Worm (Caenorhabditis elegans) whole organism, L4 larva: ENCODE measurements around the gene wht-7.

ENCODE experiments used
- T26A8.4 ChIP-seq: fragments of 200-800 bp; sonication (Bioruptor generic); IDR thresholded peaks from 2 replicates; pipeline ENCODE4 v1.3.6; 2022; ENCODE audit warnings: missing genetic modification characterization, missing compliant biosample characterization
- ama-1 ChIP-seq: fragments of 150-350 bp; optimal IDR thresholded peaks from 2 replicates; lab custom pipeline; 2014; ENCODE audit warnings: inconsistent platforms, mixed read lengths
- fkh-10 ChIP-seq: fragments of 150-350 bp; optimal IDR thresholded peaks from 2 replicates; lab custom pipeline; 2014; ENCODE audit warnings: missing biosample characterization, missing genetic modification reagents, missing genetic modification characterization
- fos-1 ChIP-seq: fragments of 150-350 bp; optimal IDR thresholded peaks from 2 replicates; lab custom pipeline; 2014; ENCODE audit warnings: missing biosample characterization, missing genetic modification characterization
- mdl-1 ChIP-seq, 2 experiments: fragments of 150-350 bp in 1 of 2; sonication (generic microtip) in 1 of 2; optimal IDR thresholded peaks; 2 replicates each; lab custom pipeline; 2014 to 2017; ENCODE audit warnings: missing biosample characterization in 2 of 2, missing genetic modification characterization in 2 of 2
- nhr-237 ChIP-seq: sonication (generic microtip); optimal IDR thresholded peaks from 2 replicates; lab custom pipeline; 2017; ENCODE audit warnings: missing biosample characterization, missing genetic modification characterization
- pha-4 ChIP-seq, 2 experiments: fragments of 150-350 bp in 1 of 2; fragments of 200-800 bp in 1 of 2; sonication (Bioruptor generic) in 1 of 2; IDR thresholded peaks in 1 of 2; optimal IDR thresholded peaks in 1 of 2; 2 replicates each; pipeline versions ENCODE4 v1.3.6 to Lab custom; 2014 to 2022; ENCODE audit warnings: missing genetic modification characterization in 2 of 2, missing genetic modification reagents in 2 of 2, missing biosample characterization in 1 of 2, missing compliant biosample characterization in 1 of 2
- snpc-4 ChIP-seq: fragments of 150-350 bp; optimal IDR thresholded peaks from 2 replicates; lab custom pipeline; 2014; ENCODE audit warnings: missing biosample characterization, missing genetic modification characterization
- unc-39 ChIP-seq: sonication (generic microtip); optimal IDR thresholded peaks from 2 replicates; lab custom pipeline; 2017; ENCODE audit warnings: missing biosample characterization, missing genetic modification characterization
- zag-1 ChIP-seq: fragments of 150-350 bp; optimal IDR thresholded peaks from 2 replicates; lab custom pipeline; 2014; ENCODE audit warnings: missing biosample characterization, missing genetic modification characterization

ce11 chrIII:6176172-6176571, 26.8 kb upstream of the wht-7 start:
- TF ChIP-seq nhr-237 (tag; lab: Kevin White, UChicago) (no peak), zag-1 (tag; lab: Kevin White, UChicago) (no peak), T26A8.4 (GFP tag; lab: Robert Waterston, UW) (no peak), fos-1 (tag; lab: Kevin White, UChicago) (no peak), snpc-4 (tag; lab: Kevin White, UChicago) (no peak), unc-39 (tag; lab: Kevin White, UChicago) (no peak), mdl-1 (tag; optimal IDR thresholded peaks at IDR 0.05; lab: Kevin White, UChicago) (no peak), ama-1 (lab: Kevin White, UChicago) (no peak), pha-4 (GFP tag; IDR thresholded peaks at IDR 0.05; lab: Robert Waterston, UW) (no peak), pha-4 (tag; optimal IDR thresholded peaks at IDR 0.05; lab: Kevin White, UChicago) (no peak), fkh-10 (GFP tag; lab: Kevin White, UChicago) (no peak)
